Fruit fly (Drosophila melanogaster) S2 (cell line): ENCODE measurements around the gene Shawn.
A peak's percentile ranks its signal among the peaks of the same experiment; 100 is the strongest.

Source experiments
- CG8478 ChIP-seq: fragments of >200 bp; optimal IDR thresholded peaks from 2 replicates; lab custom pipeline; 2018
- CTCF ChIP-seq, 2 experiments: fragments of >200 bp; optimal IDR thresholded peaks; 2 replicates each; lab custom pipeline; 2018

Shawn gene

dm6 chrX:19611226-19611625, at the start of gene Shawn, which contains the start of gene Tyler:
Gene Shawn, plus strand, starts transcription at chrX:19611526.
Gene Tyler, plus strand, starts transcription at chrX:19611526.
- TF ChIP-seq CG8478 (lab: Kevin White, UChicago) = no peak
- TF ChIP-seq CTCF (optimal IDR thresholded peaks at IDR 0.05; lab: Kevin White, UChicago) = no peak

DNA sequence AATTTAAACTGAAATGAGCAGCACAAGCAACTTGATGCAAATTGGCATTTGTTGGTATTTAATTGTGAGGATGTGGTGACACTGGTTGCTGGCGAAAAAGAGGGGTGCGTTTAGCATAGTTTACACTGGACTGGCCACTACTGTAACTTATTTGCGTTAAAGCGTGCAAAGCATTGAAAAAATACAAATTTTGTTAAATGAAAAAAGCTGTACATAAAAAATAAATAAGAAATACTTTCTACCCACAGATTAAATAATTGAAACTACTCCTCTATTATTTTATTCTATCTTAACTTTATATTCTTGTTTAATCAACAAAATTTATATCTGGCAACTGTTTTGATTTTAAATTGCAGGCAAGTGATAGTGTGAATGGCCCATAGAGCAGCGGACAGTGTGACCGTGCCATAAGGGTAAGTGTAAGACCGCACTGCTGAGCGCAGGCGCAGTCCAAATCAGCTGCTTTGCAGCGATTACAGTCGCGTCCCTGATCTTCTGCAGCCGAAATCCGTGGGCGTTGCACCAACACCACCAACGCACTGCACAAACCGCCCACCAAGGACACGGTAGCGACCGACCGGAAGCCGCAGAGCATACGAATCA, 45.5 kb upstream of the Shawn start, which contains the start of the genes Grip84 and car:
Gene Grip84, minus strand, starts transcription at position 51 of the 603 bp plus-strand sequence.
Gene car, plus strand, starts transcription at position 306 of the 603 bp plus-strand sequence.
- TF ChIP-seq CTCF (optimal IDR thresholded peaks at IDR 0.05; lab: Kevin White, UChicago) (no peak), CG8478 (lab: Kevin White, UChicago) (no peak)

dm6 chrX:19573687-19574086, 37.6 kb upstream of the Shawn start:
- TF ChIP-seq CTCF (optimal IDR thresholded peaks at IDR 0.05; lab: Kevin White, UChicago) (no peak), CG8478 (lab: Kevin White, UChicago) (no peak)

dm6 chrX:19577940-19578632, 33.2 kb upstream of the Shawn start:
- TF ChIP-seq CG8478 (lab: Kevin White, UChicago) = no peak
- TF ChIP-seq CTCF (optimal IDR thresholded peaks at IDR 0.05; lab: Kevin White, UChicago) = no peak

dm6 chrX:19578908-19579647, 32.2 kb upstream of the Shawn start:
- no peak for TF ChIP-seq CTCF (optimal IDR thresholded peaks at IDR 0.05; lab: Kevin White, UChicago)
- no peak for TF ChIP-seq CG8478 (lab: Kevin White, UChicago)

DNA sequence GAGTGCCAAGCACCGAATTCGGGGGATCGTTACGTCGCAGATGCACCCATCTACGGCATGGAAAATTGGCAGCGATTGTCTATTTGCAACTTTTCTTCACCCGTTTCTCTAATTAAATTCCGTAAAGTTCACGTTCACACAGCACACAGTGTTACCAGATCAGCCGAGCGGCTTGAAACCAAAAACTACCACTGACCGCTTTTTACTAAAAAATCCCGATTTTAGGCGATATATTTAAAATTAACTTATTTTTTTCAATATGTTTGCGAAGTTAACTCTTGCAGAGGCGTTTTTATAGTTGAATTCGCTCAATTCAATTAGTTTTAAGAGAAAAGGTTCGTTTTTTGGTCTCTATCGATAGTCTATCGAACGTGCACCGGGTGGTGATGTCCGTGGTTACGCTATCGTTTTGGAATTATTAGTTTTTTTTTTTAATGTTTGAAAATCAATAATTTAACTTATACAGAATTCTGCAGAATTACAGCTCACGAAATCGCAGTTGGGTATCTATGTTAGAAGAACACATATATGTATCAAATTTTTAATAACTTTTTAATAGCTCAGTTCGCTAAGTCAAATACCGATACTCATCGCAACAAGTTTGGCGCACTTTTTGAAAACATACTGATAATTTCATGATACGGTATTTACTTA, 31.6 kb upstream of the Shawn start, which contains the start of gene Tao:
Gene Tao, minus strand, starts transcription at position 153 of the 654 bp plus-strand sequence.
- no peak for TF ChIP-seq CG8478 (lab: Kevin White, UChicago)
- TF ChIP-seq CTCF (optimal IDR thresholded peaks at IDR 0.05; lab: Kevin White, UChicago) = no peak

dm6 chrX:19581881-19582280, 29.4 kb upstream of the Shawn start, which contains the start of gene CG14218:
Gene CG14218, minus strand, starts transcription at chrX:19581981.
- TF ChIP-seq CTCF (optimal IDR thresholded peaks at IDR 0.05; lab: Kevin White, UChicago) = no peak
- no peak for TF ChIP-seq CG8478 (lab: Kevin White, UChicago)

- TF ChIP-seq CG8478 (lab: Kevin White, UChicago) (no peak), CTCF (optimal IDR thresholded peaks at IDR 0.05; lab: Kevin White, UChicago) (no peak)
Measured at dm6 chrX:19582732-19583131, 28.6 kb upstream of the Shawn start.

DNA sequence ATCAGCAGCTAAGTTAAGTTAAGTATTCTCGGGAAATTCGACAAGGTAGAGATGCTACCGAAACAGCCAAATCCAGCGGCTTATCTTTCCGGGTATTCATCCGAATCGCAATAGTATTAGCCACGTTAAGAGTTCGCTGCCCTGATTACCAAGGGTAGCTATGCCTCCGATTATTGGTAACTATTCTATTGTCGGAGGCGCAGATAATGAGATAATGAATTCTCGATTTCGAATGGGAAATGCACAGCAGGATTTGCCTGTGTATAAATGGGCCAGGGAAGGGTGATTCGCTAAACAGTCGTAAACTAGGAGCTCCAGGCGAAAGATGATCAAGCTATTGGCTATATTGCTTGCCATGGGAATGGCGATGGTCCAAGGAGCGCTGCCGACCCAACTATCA, 28.0 kb upstream of the Shawn start, which contains the start of gene CG14204:
Gene CG14204, plus strand, starts transcription at position 301 of the 400 bp plus-strand sequence.
- TF ChIP-seq CG8478 (lab: Kevin White, UChicago) = no peak
- no peak for TF ChIP-seq CTCF (optimal IDR thresholded peaks at IDR 0.05; lab: Kevin White, UChicago)

- peak; percentile 81 to 83 for TF ChIP-seq CTCF (optimal IDR thresholded peaks at IDR 0.05; lab: Kevin White, UChicago)
- no peak for TF ChIP-seq CG8478 (lab: Kevin White, UChicago)
Measured at dm6 chrX:19585142-19585541, 26.2 kb upstream of the Shawn start.

- TF ChIP-seq CTCF (optimal IDR thresholded peaks at IDR 0.05; lab: Kevin White, UChicago) (no peak), CG8478 (lab: Kevin White, UChicago) (no peak)
Measured at dm6 chrX:19590070-19590469, 21.3 kb upstream of the Shawn start, which contains the start of gene CG14219. Gene CG14219, minus strand, starts transcription at chrX:19590170.

- no peak for TF ChIP-seq CG8478 (lab: Kevin White, UChicago)
Measured at dm6 chrX:19590579-19590978, 20.7 kb upstream of the Shawn start.

DNA sequence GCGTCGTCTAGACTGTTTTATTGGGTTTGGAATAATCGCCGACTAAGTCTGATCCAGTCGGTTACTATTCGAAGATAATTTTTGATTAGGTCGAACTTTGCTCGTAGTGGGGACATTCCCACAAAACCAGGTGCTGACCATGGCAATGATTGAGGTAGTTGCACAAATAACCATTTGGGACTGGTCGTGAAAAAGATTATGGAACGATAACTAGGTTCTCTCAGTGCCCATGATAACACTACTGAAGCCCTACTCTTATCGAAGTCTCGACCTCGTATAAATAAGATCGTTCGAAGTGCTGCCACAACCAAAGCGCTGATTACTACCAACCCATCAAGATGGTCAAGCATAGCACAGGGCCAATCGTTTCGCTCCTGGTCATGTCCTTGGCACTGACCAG, 19.0 kb upstream of the Shawn start, which contains the start of gene CG14205:
Gene CG14205, plus strand, starts transcription at position 301 of the 400 bp plus-strand sequence.
- TF ChIP-seq CTCF (optimal IDR thresholded peaks at IDR 0.05; lab: Kevin White, UChicago) (no peak), CG8478 (lab: Kevin White, UChicago) (no peak)

DNA sequence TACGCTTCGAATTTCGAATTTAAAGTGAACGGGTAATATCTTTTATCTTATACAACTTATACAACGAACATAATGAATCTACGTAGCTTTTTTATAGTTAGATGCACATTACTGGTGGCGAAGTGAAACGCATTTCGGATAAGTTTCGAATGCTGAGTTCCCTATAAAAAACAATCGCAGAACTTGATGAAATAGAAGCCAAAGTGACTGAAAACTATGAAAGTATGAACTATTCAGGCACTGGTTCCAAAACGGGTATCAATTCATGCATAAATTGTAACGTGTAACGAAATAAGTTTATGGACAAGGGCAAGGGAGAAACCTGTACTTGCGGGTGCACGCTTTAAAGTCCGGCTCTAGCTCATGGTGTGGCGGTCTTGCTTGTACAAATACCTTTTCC, 15.5 kb upstream of the Shawn start:
- TF ChIP-seq CG8478 (lab: Kevin White, UChicago) = no peak
- TF ChIP-seq CTCF (optimal IDR thresholded peaks at IDR 0.05; lab: Kevin White, UChicago) = no peak
